Worm (Caenorhabditis elegans): ENCODE measurements around the gene egl-26.
A peak's percentile ranks its signal among the peaks of the same experiment; 100 is the strongest.

egl-26 gene

DNA sequence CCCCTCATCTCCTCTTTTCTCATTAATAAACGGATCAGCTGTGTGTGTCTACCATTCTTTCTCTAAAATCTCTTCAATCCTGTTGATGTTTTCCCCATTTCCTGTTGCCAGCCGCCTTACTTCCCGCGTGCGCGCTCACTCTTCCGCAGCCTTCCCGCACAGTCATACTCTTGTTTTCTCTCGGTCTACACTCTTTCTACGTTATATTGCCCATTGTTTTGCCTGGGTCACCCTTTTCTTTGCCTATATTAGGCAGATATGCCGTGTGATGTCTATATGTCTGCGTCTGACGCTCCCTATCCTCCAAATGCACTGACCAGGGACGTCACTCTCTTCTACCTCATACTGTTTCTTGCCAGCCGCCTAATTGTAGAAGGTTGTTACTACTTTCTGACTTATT is 3.1 kb upstream of the egl-26 start (continued):
- TF ChIP-seq hlh-11 (tag; optimal IDR thresholded peaks at IDR 0.05) (peak; percentile 82), mep-1 (tag; optimal IDR thresholded peaks at IDR 0.05) (peak; percentile 38), ceh-44 (GFP tag; IDR thresholded peaks at IDR 0.05) (no peak), ceh-82 (tag; optimal IDR thresholded peaks at IDR 0.05) (no peak)

DNA sequence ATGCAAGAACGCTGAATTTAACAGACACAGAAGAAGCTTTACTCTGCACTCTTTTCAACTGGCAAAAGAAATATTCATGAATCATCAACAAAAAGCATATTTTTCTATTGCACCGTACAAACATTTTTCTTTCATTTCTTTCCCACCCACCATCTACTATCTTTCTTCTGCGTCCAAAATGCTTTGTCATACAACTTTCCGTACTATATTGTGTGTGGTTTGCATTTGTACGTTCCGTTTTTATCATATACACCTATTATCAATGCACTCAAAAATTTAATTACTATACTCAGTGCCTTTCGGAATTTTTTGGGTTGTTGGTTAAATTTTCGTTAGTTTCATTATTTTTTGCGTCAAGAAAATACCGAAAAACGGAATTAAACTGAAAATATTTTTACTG is 1.8 kb upstream of the egl-26 start:
- no peak for TF ChIP-seq lim-7 (GFP tag; IDR thresholded peaks at IDR 0.05)
- TF ChIP-seq T20F7.1 (GFP tag; optimal IDR thresholded peaks at IDR 0.05), result no peak
- TF ChIP-seq pqm-1 (tag; optimal IDR thresholded peaks at IDR 0.05), result peak; percentile 79
- no peak for TF ChIP-seq dmd-9 (GFP tag; IDR thresholded peaks at IDR 0.05)
- no peak for TF ChIP-seq jun-1 (tag; optimal IDR thresholded peaks at IDR 0.05)
- TF ChIP-seq nhr-6 (tag; optimal IDR thresholded peaks at IDR 0.05), result no peak
- TF ChIP-seq unc-62 (GFP tag; optimal IDR thresholded peaks at IDR 0.05 in 1 of 2), result peak in 1 of 2 experiments; percentile 86
- TF ChIP-seq unc-62 (tag; optimal IDR thresholded peaks at IDR 0.05), result no peak
- TF ChIP-seq unc-130 (GFP tag; optimal IDR thresholded peaks at IDR 0.05), result no peak
- no peak for TF ChIP-seq Y105C5A.15 (GFP tag; IDR thresholded peaks at IDR 0.05)
- TF ChIP-seq spr-1 (tag; optimal IDR thresholded peaks at IDR 0.05), result no peak
- TF ChIP-seq F44E2.7 (GFP tag; IDR thresholded peaks at IDR 0.05), result no peak
- no peak for TF ChIP-seq hlh-11 (tag; optimal IDR thresholded peaks at IDR 0.05)
- TF ChIP-seq nhr-10 (tag; optimal IDR thresholded peaks at IDR 0.05), result no peak
- TF ChIP-seq D1046.2 (GFP tag; IDR thresholded peaks at IDR 0.05), result no peak
- TF ChIP-seq nhr-28 (tag; optimal IDR thresholded peaks at IDR 0.05), result peak; percentile 65

DNA sequence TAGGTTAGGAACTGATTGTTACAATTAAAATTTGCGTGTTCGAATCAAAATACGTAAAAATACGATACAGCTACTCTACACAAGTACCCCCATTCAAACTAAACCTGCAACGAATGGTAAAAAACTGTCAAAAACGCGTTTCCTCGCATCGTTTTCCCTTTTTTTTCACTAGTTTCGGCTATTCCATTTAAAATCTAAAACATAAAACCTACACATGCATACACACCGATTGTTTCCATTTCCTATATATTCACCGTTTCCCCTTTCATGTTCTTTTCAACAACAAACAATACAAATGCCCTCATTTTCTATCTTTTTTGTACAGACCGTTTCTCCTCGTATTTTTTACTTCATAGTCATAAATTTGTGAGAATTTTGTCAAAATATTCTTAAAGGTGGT is 697 bp upstream of the egl-26 start:
- TF ChIP-seq aha-1 (tag), result peak; percentile 77
- TF ChIP-seq Y5F2A.4 (GFP tag; optimal IDR thresholded peaks at IDR 0.05), result no peak

DNA sequence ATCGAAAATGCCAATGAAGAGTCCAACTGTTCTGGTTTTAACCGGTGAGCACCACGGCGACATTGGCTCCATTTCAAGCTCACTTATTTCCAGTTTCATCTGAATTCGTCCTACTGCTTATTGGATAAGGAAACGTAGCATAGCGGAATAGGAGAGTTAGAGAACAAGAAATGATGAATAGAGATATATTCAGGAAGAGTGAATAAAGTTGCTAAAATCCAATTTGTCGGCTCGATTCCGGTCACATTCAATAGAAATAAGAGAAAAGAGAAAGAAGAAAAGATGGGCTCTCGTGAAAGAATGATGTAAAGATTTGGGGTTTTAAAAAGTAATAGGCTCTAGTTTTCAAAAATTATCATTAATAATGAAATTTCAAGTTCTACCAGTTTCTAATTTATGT is 3.9 kb downstream of the egl-26 start:
- no peak for TF ChIP-seq madf-9 (GFP tag; conservative IDR thresholded peaks at IDR 0.05)
- TF ChIP-seq mxl-3 (GFP tag; optimal IDR thresholded peaks at IDR 0.05), result no peak
- no peak for TF ChIP-seq nhr-237 (tag; optimal IDR thresholded peaks at IDR 0.05)
- TF ChIP-seq ztf-11 (tag; optimal IDR thresholded peaks at IDR 0.05), result no peak
- TF ChIP-seq ces-1 (GFP tag; optimal IDR thresholded peaks at IDR 0.05), result peak; percentile 75
- no peak for TF ChIP-seq daf-16 (GFP tag; optimal IDR thresholded peaks at IDR 0.05)
- TF ChIP-seq daf-16 (tag; optimal IDR thresholded peaks at IDR 0.05), result no peak
- TF ChIP-seq lin-1 (GFP tag; IDR thresholded peaks at IDR 0.05), result no peak
- no peak for TF ChIP-seq mep-1 (tag; optimal IDR thresholded peaks at IDR 0.05)
- peak; percentile 57; the same call in 1 of the 2 replicates for TF ChIP-seq ctbp-1 (GFP tag; IDR thresholded peaks at IDR 0.05)
- no peak for TF ChIP-seq nhr-48 (tag; optimal IDR thresholded peaks at IDR 0.05)
- peak; percentile 94 for TF ChIP-seq fkh-10 (GFP tag; optimal IDR thresholded peaks at IDR 0.05)
- TF ChIP-seq F26F4.8 (GFP tag; conservative IDR thresholded peaks at IDR 0.05), result no peak

DNA sequence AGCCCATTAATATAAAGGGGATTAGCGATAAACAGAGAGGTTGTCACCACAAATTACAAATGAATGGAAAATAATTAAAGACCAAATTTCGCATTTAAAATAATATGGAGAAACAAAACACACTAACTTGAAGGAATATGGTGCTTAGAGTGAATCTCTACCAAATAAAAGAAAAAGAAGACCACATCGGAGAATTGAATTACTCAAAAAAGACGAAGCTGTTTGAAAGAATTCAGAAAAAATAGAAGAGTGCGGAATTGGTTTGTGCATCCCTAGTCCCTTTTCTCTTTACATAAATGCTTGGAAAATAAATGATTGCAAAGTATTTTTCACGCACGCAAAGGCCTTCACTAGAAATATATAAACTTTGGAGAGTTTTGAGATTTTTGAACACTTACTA is 4.4 kb downstream of the egl-26 start:
- TF ChIP-seq rbr-2 (tag; optimal IDR thresholded peaks at IDR 0.05) (no peak), zag-1 (tag; optimal IDR thresholded peaks at IDR 0.05) (no peak), aha-1 (tag) (peak; percentile 86), nhr-6 (tag; optimal IDR thresholded peaks at IDR 0.05) (no peak), nhr-102 (tag; optimal IDR thresholded peaks at IDR 0.05) (no peak), ces-1 (GFP tag; optimal IDR thresholded peaks at IDR 0.05) (peak; percentile 26), lin-15B (tag; optimal IDR thresholded peaks at IDR 0.05) (no peak), mes-2 (tag; optimal IDR thresholded peaks at IDR 0.05; ENCODE audit: poor library complexity, severe bottlenecking) (no peak)
